Worm (Caenorhabditis elegans): ENCODE data around the gene str-150.

- TF ChIP-seq pes-1 (GFP tag; IDR thresholded peaks at IDR 0.05) = no peak
- TF ChIP-seq aly-1 (tag; optimal IDR thresholded peaks at IDR 0.05) = no peak
- no peak for TF ChIP-seq tbx-37 (GFP tag; conservative IDR thresholded peaks at IDR 0.05)
- TF ChIP-seq ama-1 (optimal IDR thresholded peaks at IDR 0.05) = no peak
- no peak for TF ChIP-seq hnd-1 (tag; optimal IDR thresholded peaks at IDR 0.05)
These were observed 34.4 kb downstream of the str-150 start, which contains the start of gene Y70C5A.4 for ce11 chrV:16617462-16617861.
